Worm (Caenorhabditis elegans) whole organism, early embryonic: ENCODE measurements around the gene irld-20.

Source experiments
- F13C5.2 ChIP-seq: sonication (generic microtip); optimal IDR thresholded peaks from 2 replicates; lab custom pipeline; 2017; ENCODE audit warnings: mild to moderate bottlenecking, missing genetic modification characterization, inconsistent platforms, missing compliant biosample characterization
- ceh-36 ChIP-seq: sonication (generic microtip); optimal IDR thresholded peaks from 2 replicates; lab custom pipeline; 2016; ENCODE audit warnings: missing genetic modification characterization, inconsistent platforms, missing compliant biosample characterization
- hmbx-1 ChIP-seq: sonication (generic microtip); optimal IDR thresholded peaks from 2 replicates; lab custom pipeline; 2016; ENCODE audit warnings: mild to moderate bottlenecking, missing genetic modification characterization, missing compliant biosample characterization
- hnd-1 ChIP-seq: sonication (generic microtip); optimal IDR thresholded peaks from 2 replicates; lab custom pipeline; 2016; ENCODE audit warnings: missing genetic modification characterization, missing compliant biosample characterization

DNA sequence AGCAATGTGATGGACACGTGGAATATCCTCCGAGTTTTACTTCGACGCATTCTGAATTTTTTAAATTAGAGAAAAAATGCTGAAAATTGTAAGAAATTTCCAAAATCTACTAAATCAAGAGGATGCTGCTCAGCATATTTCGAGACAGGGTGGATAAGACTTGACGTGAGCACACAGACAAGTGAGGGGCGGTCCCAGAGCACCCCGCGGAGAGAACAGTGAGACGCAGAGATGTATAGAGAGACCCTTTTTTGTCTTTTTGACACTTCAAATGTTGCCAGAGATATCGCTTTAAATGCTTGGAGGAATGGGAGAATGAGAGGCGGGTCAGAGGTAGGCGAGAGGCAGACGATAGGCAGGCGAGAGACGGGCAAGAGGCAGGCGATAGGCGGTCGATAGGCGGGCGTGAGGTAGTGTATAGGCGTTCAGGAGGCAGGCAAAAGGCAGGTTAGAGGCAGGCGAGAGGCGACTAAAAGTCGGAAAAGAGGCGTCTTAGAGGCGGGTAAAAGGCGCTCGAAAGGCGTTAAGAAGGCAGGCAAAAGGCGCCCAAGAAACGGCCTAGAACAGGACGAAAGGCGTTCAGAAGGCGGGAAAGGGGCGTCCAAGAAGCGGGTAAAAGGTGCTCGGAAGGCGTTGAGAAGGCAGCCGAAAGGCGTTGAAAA, 28.9 kb downstream of the irld-20 start, which contains the start of gene gab-1:
- TF ChIP-seq hnd-1 (tag; lab: Kevin White, UChicago) (no peak), F13C5.2 (tag; lab: Kevin White, UChicago) (no peak), hmbx-1 (tag; lab: Kevin White, UChicago) (no peak), ceh-36 (no peak)
